Fruit fly (Drosophila melanogaster): ENCODE measurements around the gene IP3K2.

IP3K2 gene

dm6 chrX:13371704-13372049 lies 68.2 kb downstream of the IP3K2 start:
- TF ChIP-seq CG15710 (tag; optimal IDR thresholded peaks at IDR 0.05), result no peak
- TF ChIP-seq CG34367 (tag; optimal IDR thresholded peaks at IDR 0.05), result no peak
- no peak for TF ChIP-seq EcR (GFP tag; optimal IDR thresholded peaks at IDR 0.05)
- TF ChIP-seq rn (GFP tag; IDR thresholded peaks at IDR 0.05), result no peak
- TF ChIP-seq CG32121 (GFP tag; IDR thresholded peaks at IDR 0.05), result no peak
- no peak for TF ChIP-seq CG13204 (GFP tag; optimal IDR thresholded peaks at IDR 0.05)
- TF ChIP-seq Ets98B (GFP tag; IDR thresholded peaks at IDR 0.05), result no peak

DNA sequence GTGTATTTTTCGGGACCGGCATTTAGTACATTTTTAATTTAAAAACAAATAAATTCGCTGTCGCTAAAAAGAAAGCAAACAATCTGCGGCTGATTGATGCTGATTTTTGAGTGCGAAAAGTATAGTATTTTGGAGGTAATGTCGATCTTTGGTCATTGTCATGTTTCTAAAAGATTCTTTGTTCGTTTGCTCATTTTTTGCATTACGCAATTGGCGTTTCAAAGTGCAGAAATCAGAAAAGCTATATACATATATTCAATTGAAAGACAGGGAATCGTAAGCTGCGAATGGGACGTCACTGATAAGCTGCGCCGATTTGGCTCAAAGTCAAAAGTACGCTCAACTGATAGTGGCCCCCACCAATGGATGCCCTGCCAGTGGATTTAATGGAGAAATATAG lies 69.1 kb downstream of the IP3K2 start:
- TF ChIP-seq Pif1B (GFP tag; optimal IDR thresholded peaks at IDR 0.05) (no peak), CG12605 (GFP tag; IDR thresholded peaks at IDR 0.05) (0 out of 2 replicates have a peak, but pooled peaks have one; percentile 19), CG8301 (tag; optimal IDR thresholded peaks at IDR 0.05) (no peak), EcR (GFP tag; optimal IDR thresholded peaks at IDR 0.05) (no peak)

DNA sequence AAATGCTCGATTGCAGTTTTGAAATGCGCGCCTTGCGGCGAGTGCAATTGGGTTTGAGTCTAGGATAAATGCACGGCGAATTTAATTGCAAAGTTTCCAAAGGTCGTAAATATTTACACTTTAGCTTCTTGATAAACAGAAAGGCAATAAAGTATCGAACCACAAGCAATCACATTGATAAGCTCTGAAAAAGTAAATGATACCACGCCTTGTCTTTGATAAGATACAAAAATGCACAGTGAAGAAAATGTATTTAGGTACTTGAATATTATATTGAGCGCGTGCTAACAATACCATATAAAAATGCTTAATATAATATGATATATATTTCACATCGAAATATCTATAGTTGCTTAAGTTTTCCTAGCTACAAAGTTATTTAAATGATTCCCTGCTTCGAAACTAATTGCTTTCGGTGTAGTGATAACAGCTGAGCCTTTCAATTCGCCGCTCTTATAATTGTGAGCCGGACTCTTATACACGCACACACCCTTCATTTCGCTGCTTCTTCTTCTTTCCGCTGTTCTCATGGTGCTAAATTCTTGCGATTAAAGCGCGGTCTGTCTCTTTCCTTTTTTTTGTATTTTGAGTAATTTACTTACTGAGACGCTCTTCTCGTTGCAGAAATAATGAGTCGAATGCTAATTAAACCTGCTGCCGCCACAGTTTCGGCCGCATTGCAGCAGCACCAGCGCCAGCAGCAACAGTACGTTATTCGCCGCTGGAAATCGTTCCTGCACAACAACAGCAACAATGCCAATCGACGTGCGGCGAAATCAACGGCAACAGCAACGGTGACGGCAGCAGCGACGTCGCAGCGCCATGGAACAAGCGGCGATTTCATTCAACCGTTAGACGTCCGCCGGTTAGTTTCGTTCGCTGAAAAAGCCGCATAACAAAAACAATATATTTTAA lies 70.1 kb downstream of the IP3K2 start:
- peak; percentile 87 for TF ChIP-seq CG12605 (GFP tag; IDR thresholded peaks at IDR 0.05)
- peak; percentile 67 for TF ChIP-seq Pif1A (GFP tag; optimal IDR thresholded peaks at IDR 0.05)
- TF ChIP-seq CG9948 (tag; optimal IDR thresholded peaks at IDR 0.05), result peak; percentile 85
- peak; percentile 89 for TF ChIP-seq CG8159 (tag; optimal IDR thresholded peaks at IDR 0.05)
- peak; percentile 78 for TF ChIP-seq CG32121 (GFP tag; IDR thresholded peaks at IDR 0.05)
- TF ChIP-seq CG34367 (tag; optimal IDR thresholded peaks at IDR 0.05), result peak; percentile 79
- TF ChIP-seq CG8301 (tag; optimal IDR thresholded peaks at IDR 0.05), result peak; percentile 84
- TF ChIP-seq CG10348 (GFP tag; IDR thresholded peaks at IDR 0.05), result no peak
- TF ChIP-seq Pif1B (GFP tag; optimal IDR thresholded peaks at IDR 0.05), result peak; percentile 81
- TF ChIP-seq CG17806 (tag; optimal IDR thresholded peaks at IDR 0.05), result peak; percentile 84
- TF ChIP-seq fd96Ca (GFP tag; IDR thresholded peaks at IDR 0.05), result 0 out of 3 replicates have a peak, but pooled peaks have one; percentile 53
- TF ChIP-seq D1 (tag; optimal IDR thresholded peaks at IDR 0.05), result peak; percentile 54
- TF ChIP-seq Ets98B (GFP tag; IDR thresholded peaks at IDR 0.05), result peak; percentile 79
- peak; percentile 85 for TF ChIP-seq CG4496 (GFP tag; IDR thresholded peaks at IDR 0.05)
- TF ChIP-seq EcR (GFP tag; optimal IDR thresholded peaks at IDR 0.05), result peak; percentile 4
- TF ChIP-seq CG15710 (tag; optimal IDR thresholded peaks at IDR 0.05), result peak; percentile 85
- peak; percentile 54 for TF ChIP-seq gl (tag; optimal IDR thresholded peaks at IDR 0.05)
- TF ChIP-seq rn (GFP tag; IDR thresholded peaks at IDR 0.05), result peak; percentile 47; the same call in 1 of the 2 replicates
- peak; percentile 59 for TF ChIP-seq CG13204 (GFP tag; optimal IDR thresholded peaks at IDR 0.05)
- TF ChIP-seq Snoo (tag; optimal IDR thresholded peaks at IDR 0.05), result peak; percentile 83
- peak; percentile 82 for TF ChIP-seq CG14655 (GFP tag; optimal IDR thresholded peaks at IDR 0.05)

dm6 chrX:13374154-13374536 lies 70.7 kb downstream of the IP3K2 start:
- TF ChIP-seq CG12605 (GFP tag; IDR thresholded peaks at IDR 0.05), result no peak
- no peak for TF ChIP-seq CG8301 (tag; optimal IDR thresholded peaks at IDR 0.05)

dm6 chrX:13374979-13375378 lies 71.5 kb downstream of the IP3K2 start:
- TF ChIP-seq CG4496 (GFP tag; IDR thresholded peaks at IDR 0.05) (no peak), CG15710 (tag; optimal IDR thresholded peaks at IDR 0.05) (no peak)

dm6 chrX:13375489-13375997 lies 72.1 kb downstream of the IP3K2 start:
- TF ChIP-seq rn (GFP tag; IDR thresholded peaks at IDR 0.05), result no peak
- TF ChIP-seq EcR (GFP tag; optimal IDR thresholded peaks at IDR 0.05), result peak; percentile 85

DNA sequence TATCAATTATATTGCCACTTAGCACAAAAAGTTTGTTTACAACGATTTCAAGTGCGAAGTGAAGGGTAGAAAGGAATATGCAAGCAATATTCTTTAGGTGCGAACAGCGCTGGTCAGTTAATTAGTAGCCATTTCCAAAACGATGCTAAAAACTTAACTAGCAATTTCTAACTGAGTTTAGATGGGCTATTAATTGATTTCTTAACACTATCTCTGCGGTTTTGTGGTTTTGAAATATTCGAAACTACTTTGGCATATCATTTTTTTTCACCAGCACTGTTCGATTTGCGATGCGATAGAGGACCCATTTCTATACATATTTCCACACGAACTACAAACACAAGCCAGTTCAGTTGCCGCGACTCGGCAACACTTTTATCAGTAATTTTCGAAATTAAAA lies 73.1 kb downstream of the IP3K2 start:
- TF ChIP-seq CG17806 (tag; optimal IDR thresholded peaks at IDR 0.05) (peak; percentile 64), D1 (tag; optimal IDR thresholded peaks at IDR 0.05) (peak; percentile 24), CG9948 (tag; optimal IDR thresholded peaks at IDR 0.05) (peak; percentile 55), Pif1B (GFP tag; optimal IDR thresholded peaks at IDR 0.05) (peak; percentile 33), EcR (GFP tag; optimal IDR thresholded peaks at IDR 0.05) (no peak), CG12605 (GFP tag; IDR thresholded peaks at IDR 0.05) (peak; percentile 51; the same call in 1 of the 2 replicates), CG14655 (GFP tag; optimal IDR thresholded peaks at IDR 0.05) (peak; percentile 60), fd96Ca (GFP tag; IDR thresholded peaks at IDR 0.05) (peak; percentile 75; the same call in 2 of the 3 replicates), CG8159 (tag; optimal IDR thresholded peaks at IDR 0.05) (peak; percentile 51), CG8301 (tag; optimal IDR thresholded peaks at IDR 0.05) (peak; percentile 52), CG4496 (GFP tag; IDR thresholded peaks at IDR 0.05) (peak; percentile 80), CG10348 (GFP tag; IDR thresholded peaks at IDR 0.05) (no peak), gl (tag; optimal IDR thresholded peaks at IDR 0.05) (peak; percentile 13), Pif1A (GFP tag; optimal IDR thresholded peaks at IDR 0.05) (peak; percentile 48), Snoo (tag; optimal IDR thresholded peaks at IDR 0.05) (peak; percentile 14), rn (GFP tag; IDR thresholded peaks at IDR 0.05) (no peak), CG34367 (tag; optimal IDR thresholded peaks at IDR 0.05) (peak; percentile 42), CG32121 (GFP tag; IDR thresholded peaks at IDR 0.05) (peak; percentile 47; the same call in 1 of the 2 replicates), CG13204 (GFP tag; optimal IDR thresholded peaks at IDR 0.05) (no peak), CG15710 (tag; optimal IDR thresholded peaks at IDR 0.05) (peak; percentile 49), Ets98B (GFP tag; IDR thresholded peaks at IDR 0.05) (peak; percentile 65)
